Worm (Caenorhabditis elegans): ENCODE measurements around the gene pmk-1.

DNA sequence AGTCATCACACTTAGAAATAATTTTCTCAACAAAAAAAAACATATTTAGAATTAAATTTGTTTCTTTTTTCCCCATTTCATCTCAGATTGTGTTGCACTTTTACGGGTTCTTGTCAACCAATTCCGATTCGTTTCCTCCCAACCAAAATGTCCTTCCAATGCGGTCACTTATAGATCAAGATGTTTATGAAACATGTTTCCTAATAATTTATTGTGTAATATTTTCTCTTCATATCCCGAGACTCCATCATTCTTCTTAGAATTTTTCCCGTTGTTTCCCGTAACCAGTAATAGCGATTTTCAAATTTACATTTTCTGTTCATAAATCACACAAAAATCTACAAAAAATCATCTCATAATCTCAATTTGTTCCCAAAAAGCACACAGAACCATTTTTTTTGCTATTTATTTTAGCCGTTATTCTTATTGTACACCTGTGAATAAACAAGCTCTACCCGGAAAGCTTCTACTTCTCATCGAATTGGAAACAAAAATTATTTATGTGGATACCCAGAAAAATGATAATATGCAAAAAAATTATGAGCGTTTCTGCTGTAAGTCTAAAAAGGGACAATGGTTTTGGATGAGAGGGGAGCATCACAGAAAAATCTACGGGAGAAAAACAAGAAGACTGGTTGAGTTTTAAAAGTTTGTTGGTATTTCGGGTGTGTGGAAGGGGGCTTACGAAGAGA is 40.0 kb downstream of the pmk-1 start:
- TF ChIP-seq fkh-10 (GFP tag; optimal IDR thresholded peaks at IDR 0.05), result no peak
- TF ChIP-seq syd-9 (tag; optimal IDR thresholded peaks at IDR 0.05), result no peak
- no peak for TF ChIP-seq fkh-6 (tag; optimal IDR thresholded peaks at IDR 0.05)
